Worm (Caenorhabditis elegans) whole organism, young adult: ENCODE data around the gene C48B4.13.
A peak's percentile ranks its signal among the peaks of the same experiment; 100 is the strongest.

Experiments used
- attf-5 ChIP-seq: fragments of 200-800 bp; sonication (Bioruptor generic); optimal IDR thresholded peaks from 2 replicates; lab custom pipeline; 2018; ENCODE audit warnings: mild to moderate bottlenecking, missing genetic modification characterization, missing compliant biosample characterization
- bed-1 ChIP-seq: fragments of 200-800 bp; sonication (Bioruptor generic); IDR thresholded peaks from 2 replicates; pipeline ENCODE4 v1.3.6; 2022; ENCODE audit warnings: missing genetic modification reagents, missing genetic modification characterization, missing compliant biosample characterization
- ccch-3 ChIP-seq: fragments of 200-800 bp; sonication (Bioruptor generic); optimal IDR thresholded peaks from 2 replicates; lab custom pipeline; 2018; ENCODE audit warnings: mild to moderate bottlenecking, missing genetic modification characterization, missing compliant biosample characterization
- chd-7 ChIP-seq: sonication (generic microtip); optimal IDR thresholded peaks from 2 replicates; lab custom pipeline; 2016; ENCODE audit warnings: mild to moderate bottlenecking, missing genetic modification characterization, moderate library complexity, missing compliant biosample characterization
- die-1 ChIP-seq: sonication (generic microtip); optimal IDR thresholded peaks from 2 replicates; lab custom pipeline; 2016; ENCODE audit warnings: missing genotype, mild to moderate bottlenecking, missing genetic modification characterization, missing compliant biosample characterization
- lin-26 ChIP-seq: fragments of 200-800 bp; sonication (Bioruptor generic); IDR thresholded peaks from 2 replicates; pipeline ENCODE4 v1.3.6; 2022; ENCODE audit warnings: missing genetic modification reagents, missing genetic modification characterization, missing compliant biosample characterization
- lin-35 ChIP-seq, 3 experiments: fragments of 150-350 bp in 2 of 3; sonication (generic microtip) in 1 of 3; optimal IDR thresholded peaks; 2 replicates each; lab custom pipeline; 2014 to 2018; ENCODE audit warnings: missing biosample characterization in 3 of 3, missing genetic modification characterization in 3 of 3, missing genetic modification reagents in 3 of 3
- madf-10 ChIP-seq: sonication (generic microtip); optimal IDR thresholded peaks from 2 replicates; lab custom pipeline; 2016; ENCODE audit warnings: mild to moderate bottlenecking, missing genetic modification characterization, missing compliant biosample characterization
- pbrm-1 ChIP-seq: fragments of 200-800 bp; sonication (Bioruptor generic); IDR thresholded peaks from 2 replicates; pipeline ENCODE4 v1.3.6; 2022; ENCODE audit warnings: missing genetic modification reagents, missing genetic modification characterization, missing compliant biosample characterization
- repo-1 ChIP-seq: sonication (generic microtip); optimal IDR thresholded peaks from 2 replicates; lab custom pipeline; 2017; ENCODE audit warnings: mild to moderate bottlenecking, missing genetic modification characterization, missing compliant biosample characterization
- rpc-1 ChIP-seq, 2 experiments: fragments of 150-350 bp in 1 of 2; sonication (generic microtip) in 1 of 2; optimal IDR thresholded peaks; 2 replicates each; lab custom pipeline; 2014 to 2018; ENCODE audit warnings: missing biosample characterization in 1 of 2, missing genetic modification characterization in 1 of 2, missing genetic modification reagents in 1 of 2, missing genotype in 1 of 2
- ztf-26 ChIP-seq: sonication (generic microtip); optimal IDR thresholded peaks from 2 replicates; lab custom pipeline; 2017; ENCODE audit warnings: missing genetic modification characterization, missing compliant biosample characterization

The C48B4.13 gene

DNA sequence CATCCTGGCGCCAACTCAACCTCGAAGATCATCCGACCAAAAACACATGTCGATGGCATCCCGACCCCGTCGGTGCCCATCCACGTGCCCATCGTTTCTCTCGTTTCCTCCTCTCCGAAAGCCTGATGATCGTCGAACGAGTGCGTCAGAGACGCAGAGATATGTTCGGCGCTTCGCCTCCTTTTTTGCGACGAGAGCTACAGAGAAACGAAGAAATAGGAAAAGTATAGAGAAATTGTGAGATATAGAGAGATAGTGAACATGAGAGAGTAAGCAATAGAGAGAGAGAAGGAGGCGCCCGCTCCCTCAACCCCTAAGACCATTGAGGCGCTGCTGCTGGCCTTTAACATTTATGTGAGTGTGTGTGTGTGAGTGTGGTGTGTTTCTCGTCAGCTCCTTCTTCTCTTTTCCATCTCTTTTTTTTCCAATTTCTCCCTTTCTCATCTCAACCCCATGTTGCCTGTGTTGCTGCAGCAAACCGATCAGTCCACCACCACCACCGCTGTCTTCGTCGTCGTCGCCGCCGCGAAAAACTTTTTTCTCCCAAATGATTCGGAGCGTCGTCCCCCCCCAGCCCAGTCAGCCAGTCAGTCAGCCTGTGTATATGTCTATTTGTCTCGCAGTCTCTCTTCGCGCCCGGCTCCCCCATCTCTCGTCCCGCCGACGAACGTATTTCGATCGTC lies 50.7 kb downstream of the C48B4.13 start, which contains the start of gene hlh-11 (continued):
- TF ChIP-seq lin-26 (GFP tag; lab: Robert Waterston, UW) (peak; percentile 15; the same call in 1 of the 2 replicates), rpc-1 (optimal IDR thresholded peaks at IDR 0.05; lab: Kevin White, UChicago) (no peak), rpc-1 (tag; optimal IDR thresholded peaks at IDR 0.05; lab: Kevin White, UChicago) (no peak), lin-35 (GFP tag; optimal IDR thresholded peaks at IDR 0.05; lab: Kevin White, UChicago) (peak in 1 of 3 experiments; percentile 74), chd-7 (tag; lab: Kevin White, UChicago) (peak; percentile 78), die-1 (tag; lab: Kevin White, UChicago) (peak; percentile 72), ccch-3 (GFP tag; lab: Kevin White, UChicago) (no peak), attf-5 (peak; percentile 92), pbrm-1 (GFP tag; lab: Robert Waterston, UW) (peak; percentile 64), madf-10 (tag; lab: Kevin White, UChicago) (peak; percentile 95), ztf-26 (peak; percentile 69), repo-1 (tag; lab: Kevin White, UChicago) (peak; percentile 55), bed-1 (GFP tag; lab: Robert Waterston, UW) (no peak)
